Worm (Caenorhabditis elegans): ENCODE measurements around the gene B0024.3.

ce11 chrV:10323537-10323936 is 36.2 kb downstream of the B0024.3 start:
- TF ChIP-seq scrt-1 (GFP tag; IDR thresholded peaks at IDR 0.05) = no peak
- TF ChIP-seq ama-1 (optimal IDR thresholded peaks at IDR 0.05) = no peak
- TF ChIP-seq ceh-36 (tag; optimal IDR thresholded peaks at IDR 0.05) = no peak
- TF ChIP-seq B0310.2 (tag; optimal IDR thresholded peaks at IDR 0.05) = no peak
- TF ChIP-seq ceh-13 (GFP tag; optimal IDR thresholded peaks at IDR 0.05) = no peak
